Worm (Caenorhabditis elegans): ENCODE data around the gene str-246.

DNA sequence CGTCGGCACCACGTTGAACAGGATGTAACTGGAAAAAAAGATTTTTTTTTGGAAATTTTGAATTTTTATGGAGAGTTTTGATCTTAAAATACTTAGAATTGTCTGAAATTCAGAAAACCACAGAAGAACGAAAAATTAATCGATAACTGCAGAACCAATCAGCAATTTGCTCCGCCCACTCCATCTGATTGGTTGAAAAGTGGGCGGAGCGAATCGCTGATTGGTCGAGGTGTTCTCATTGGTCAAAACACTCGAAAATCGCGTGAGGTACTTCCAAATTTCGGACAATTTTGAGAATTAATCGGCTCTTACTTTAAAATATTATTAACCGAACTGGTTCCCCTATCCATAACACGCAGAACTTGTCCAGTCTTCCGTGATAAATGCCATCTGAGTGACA is 18.2 kb downstream of the str-246 start:
- no peak for TF ChIP-seq nhr-12 (tag; optimal IDR thresholded peaks at IDR 0.05)
- TF ChIP-seq ceh-8 (GFP tag; optimal IDR thresholded peaks at IDR 0.05), result no peak
- TF ChIP-seq mdl-1 (tag; optimal IDR thresholded peaks at IDR 0.05), result no peak
- TF ChIP-seq nhr-76 (tag; optimal IDR thresholded peaks at IDR 0.05), result no peak
- TF ChIP-seq lin-39 (tag; optimal IDR thresholded peaks at IDR 0.05), result no peak
- no peak for TF ChIP-seq aha-1 (tag; optimal IDR thresholded peaks at IDR 0.05)
- TF ChIP-seq ceh-88 (GFP tag; IDR thresholded peaks at IDR 0.05), result no peak
- TF ChIP-seq snpc-4 (tag; optimal IDR thresholded peaks at IDR 0.05), result no peak
- no peak for TF ChIP-seq elt-3 (tag; optimal IDR thresholded peaks at IDR 0.05)
- TF ChIP-seq grh-1 (GFP tag; IDR thresholded peaks at IDR 0.05), result no peak
- no peak for TF ChIP-seq xbp-1 (tag; optimal IDR thresholded peaks at IDR 0.05)
- TF ChIP-seq C04F5.9 (tag; optimal IDR thresholded peaks at IDR 0.05), result no peak
- no peak for TF ChIP-seq unc-86 (tag; optimal IDR thresholded peaks at IDR 0.05)

All from whole organism, L1 larva.